Fruit fly (Drosophila melanogaster) whole organism, pupa: ENCODE results near the gene CG9467.

ENCODE experiments used
- CG10348 ChIP-seq: fragments of 200-800 bp; sonication (Bioruptor generic); IDR thresholded peaks from 2 replicates; pipeline ENCODE4 v1.3.6; 2022; ENCODE audit warnings: missing biosample characterization, missing genetic modification characterization
- CG15710 ChIP-seq: fragments of 200-800 bp; sonication (Bioruptor generic); optimal IDR thresholded peaks from 2 replicates; lab custom pipeline; 2018; ENCODE audit warnings: missing biosample characterization, mild to moderate bottlenecking, missing genetic modification characterization, moderate library complexity
- CG4496 ChIP-seq: fragments of 200-800 bp; sonication (Bioruptor generic); IDR thresholded peaks from 3 replicates; pipeline ENCODE4 v1.3.6; 2022; ENCODE audit warnings: missing biosample characterization, missing genetic modification characterization
- Pif1B ChIP-seq: fragments of 200-800 bp; sonication (Bioruptor generic); optimal IDR thresholded peaks from 3 replicates; lab custom pipeline; 2016; ENCODE audit warnings: missing biosample characterization, missing genetic modification characterization
- gl ChIP-seq: fragments of 200-800 bp; sonication (Bioruptor generic); optimal IDR thresholded peaks from 2 replicates; lab custom pipeline; 2018; ENCODE audit warnings: missing biosample characterization, mild to moderate bottlenecking, missing genetic modification characterization
- rn ChIP-seq: fragments of 200-800 bp; sonication (Bioruptor generic); IDR thresholded peaks from 2 replicates; pipeline ENCODE4 v1.3.6; 2022; ENCODE audit warnings: missing biosample characterization, missing genetic modification characterization

dm6 chr3R:9767620-9768592, 32.9 kb downstream of the CG9467 start, which contains the start of gene Naa80:
- TF ChIP-seq rn (GFP tag; lab: Robert Waterston, UW) = peak; percentile 48; the same call in 1 of the 2 replicates
- TF ChIP-seq Pif1B = no peak
- TF ChIP-seq CG15710 = peak; percentile 41
- peak; percentile 37; the same call in 1 of the 3 replicates for TF ChIP-seq CG4496 (GFP tag; lab: Robert Waterston, UW)
- TF ChIP-seq gl = peak; percentile 62
- TF ChIP-seq CG10348 = no peak
